Fruit fly (Drosophila melanogaster): ENCODE data around the gene tHMG2.

tHMG2 gene

DNA sequence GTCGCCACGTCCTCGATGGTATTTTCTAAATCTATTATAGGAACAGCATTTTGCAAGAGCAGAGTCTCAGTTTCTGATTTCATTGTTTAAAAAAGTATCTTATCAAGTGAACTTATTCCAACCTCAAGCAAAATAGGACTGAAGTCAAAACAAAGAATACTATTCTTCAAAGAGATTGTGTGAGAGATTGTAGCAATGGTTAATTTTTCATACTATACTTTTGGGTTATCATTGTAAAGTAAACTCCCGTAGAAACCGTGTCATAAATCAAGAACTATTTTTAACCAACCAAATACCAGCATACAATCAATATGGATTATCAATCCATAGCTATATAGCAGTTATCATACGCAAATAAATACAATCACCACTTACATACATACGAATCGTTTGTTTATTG is 39.0 kb downstream of the tHMG2 start, which contains the start of gene CG33093:
Gene CG33093 (minus strand): TSS at position 122 of the 400 bp plus-strand sequence.
- TF ChIP-seq CG8301 (tag; optimal IDR thresholded peaks at IDR 0.05), result no peak
- TF ChIP-seq D1 (tag; optimal IDR thresholded peaks at IDR 0.05), result no peak
- TF ChIP-seq CG17806 (tag; optimal IDR thresholded peaks at IDR 0.05), result no peak
- no peak for TF ChIP-seq CG9948 (tag; optimal IDR thresholded peaks at IDR 0.05)
- TF ChIP-seq rn (GFP tag; IDR thresholded peaks at IDR 0.05), result no peak
- no peak for TF ChIP-seq CG10348 (GFP tag; IDR thresholded peaks at IDR 0.05)
- no peak for TF ChIP-seq Pif1A (GFP tag; optimal IDR thresholded peaks at IDR 0.05)

DNA sequence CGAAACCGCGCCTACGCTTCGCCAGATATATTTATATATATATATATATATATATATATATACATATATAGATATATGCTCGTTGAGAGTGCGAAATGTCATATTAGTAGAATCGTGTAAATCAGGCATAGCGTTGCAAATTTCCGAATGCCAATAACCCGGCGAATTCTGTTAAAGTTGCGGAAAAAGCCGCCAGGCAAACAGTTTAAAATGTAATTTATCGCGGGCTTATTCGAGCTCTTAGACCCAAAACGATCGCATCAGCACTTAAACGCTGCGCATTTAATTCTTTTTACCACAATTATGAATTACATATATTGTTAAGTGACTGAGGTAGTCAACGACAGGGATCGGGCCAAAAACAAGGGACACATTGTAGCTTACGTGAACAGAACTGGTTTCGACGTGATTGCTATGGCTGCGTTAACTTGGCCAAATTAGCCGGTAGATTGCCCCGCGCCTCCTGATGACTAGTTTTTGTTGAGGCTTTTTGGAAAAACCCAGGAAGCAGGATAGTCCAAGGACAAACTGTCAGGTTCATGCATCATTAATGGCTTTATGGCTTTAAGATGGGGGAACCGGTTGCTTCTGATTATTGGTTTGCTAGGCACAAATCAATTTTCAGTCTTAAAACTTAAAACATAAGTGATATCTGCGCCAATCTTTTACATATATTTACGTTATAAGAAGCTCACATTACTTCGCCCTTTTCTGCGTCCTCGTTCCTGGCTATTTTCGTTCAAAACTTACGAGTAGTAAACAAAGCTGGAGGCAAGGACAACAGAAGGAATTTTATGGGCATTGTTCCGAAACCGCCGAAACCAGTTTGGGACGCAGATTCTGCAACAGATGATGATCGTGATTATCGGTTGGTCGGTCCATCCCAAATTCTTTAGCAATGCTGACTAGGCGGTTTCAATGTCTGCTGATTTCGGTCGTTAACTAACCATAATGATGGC is 41.5 kb downstream of the tHMG2 start:
- no peak for TF ChIP-seq CG4496 (GFP tag; IDR thresholded peaks at IDR 0.05)
- no peak for TF ChIP-seq CG8159 (tag; optimal IDR thresholded peaks at IDR 0.05)
- TF ChIP-seq EcR (GFP tag; optimal IDR thresholded peaks at IDR 0.05), result peak; percentile 82
- TF ChIP-seq CG8301 (tag; optimal IDR thresholded peaks at IDR 0.05), result no peak
- TF ChIP-seq fd96Ca (GFP tag; IDR thresholded peaks at IDR 0.05), result no peak
- TF ChIP-seq CG13204 (GFP tag; optimal IDR thresholded peaks at IDR 0.05), result no peak

DNA sequence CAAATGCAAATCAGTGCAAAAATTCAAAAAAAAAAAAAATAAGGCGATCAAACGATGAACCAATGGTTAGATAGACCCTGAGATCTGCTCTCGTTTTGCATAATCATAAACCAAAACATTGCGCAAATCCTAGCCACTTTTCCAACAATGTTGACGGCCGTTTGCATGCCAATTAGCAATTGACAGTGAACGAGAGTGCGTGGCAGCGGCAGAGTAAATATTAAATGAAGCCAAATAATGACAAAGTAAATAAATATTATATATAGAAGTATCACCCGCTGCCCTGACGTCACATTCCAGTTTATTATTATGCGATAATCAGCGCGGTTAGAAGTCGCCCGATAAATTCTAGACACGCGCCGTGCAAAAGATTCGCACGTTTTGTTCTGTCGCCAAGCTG is 43.2 kb downstream of the tHMG2 start:
- no peak for TF ChIP-seq CG8159 (tag; optimal IDR thresholded peaks at IDR 0.05)
- no peak for TF ChIP-seq CG9948 (tag; optimal IDR thresholded peaks at IDR 0.05)
- no peak for TF ChIP-seq Snoo (tag; optimal IDR thresholded peaks at IDR 0.05)
- TF ChIP-seq CG12605 (GFP tag; IDR thresholded peaks at IDR 0.05), result no peak
- no peak for TF ChIP-seq CG15710 (tag; optimal IDR thresholded peaks at IDR 0.05)
- no peak for TF ChIP-seq CG32121 (GFP tag; IDR thresholded peaks at IDR 0.05)
- TF ChIP-seq Pif1B (GFP tag; optimal IDR thresholded peaks at IDR 0.05), result no peak
- TF ChIP-seq Ets98B (GFP tag; IDR thresholded peaks at IDR 0.05), result no peak
- TF ChIP-seq CG34367 (tag; optimal IDR thresholded peaks at IDR 0.05), result no peak
- TF ChIP-seq gl (tag; optimal IDR thresholded peaks at IDR 0.05), result no peak
- no peak for TF ChIP-seq CG13204 (GFP tag; optimal IDR thresholded peaks at IDR 0.05)
- TF ChIP-seq CG14655 (GFP tag; optimal IDR thresholded peaks at IDR 0.05), result no peak

DNA sequence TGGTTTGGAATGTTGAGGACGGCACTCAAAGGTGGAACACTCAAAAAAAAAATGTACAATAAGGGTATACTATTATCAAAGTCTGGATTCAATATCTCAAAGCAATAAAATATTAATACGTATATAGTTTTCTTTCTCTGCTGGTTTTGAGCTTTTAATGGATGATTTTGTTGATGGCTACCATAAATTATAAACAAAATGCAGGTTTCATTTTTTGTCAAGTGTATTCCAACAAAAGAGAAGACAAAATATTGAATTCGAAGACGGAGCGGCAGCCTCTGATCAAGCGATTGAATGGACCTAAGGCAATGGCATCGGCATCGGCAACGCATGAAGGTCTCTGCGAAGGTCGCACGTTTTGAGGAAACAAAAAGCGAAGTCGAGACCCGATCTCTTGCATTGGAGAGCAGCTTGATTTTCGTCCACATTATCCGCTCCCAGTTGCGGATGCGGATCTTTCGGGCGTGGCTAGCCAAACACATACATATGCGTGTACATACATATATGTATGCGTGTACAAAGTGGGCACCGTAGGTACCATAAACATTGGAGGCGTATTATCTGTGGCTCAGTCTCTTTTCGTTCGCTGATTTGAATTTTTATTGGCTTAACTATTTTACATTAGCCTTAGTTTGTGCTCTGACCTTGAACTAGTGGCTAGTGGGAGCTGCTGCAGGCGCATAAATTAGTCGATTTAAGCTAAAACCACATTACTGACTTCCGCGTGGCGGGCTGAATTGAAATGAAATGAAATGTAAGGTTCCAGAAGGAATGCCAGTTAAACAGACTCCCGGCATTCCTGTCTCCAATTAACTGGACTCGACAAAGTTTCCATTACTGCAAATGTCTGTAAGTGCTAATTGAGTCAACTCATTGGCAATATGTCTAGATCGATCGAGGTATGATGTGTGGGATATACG is 44.0 kb downstream of the tHMG2 start:
- TF ChIP-seq CG8301 (tag; optimal IDR thresholded peaks at IDR 0.05), result no peak
- TF ChIP-seq CG15710 (tag; optimal IDR thresholded peaks at IDR 0.05), result peak; percentile 83
- no peak for TF ChIP-seq CG32121 (GFP tag; IDR thresholded peaks at IDR 0.05)
- TF ChIP-seq CG8159 (tag; optimal IDR thresholded peaks at IDR 0.05), result peak; percentile 89
- peak; percentile 47 for TF ChIP-seq Pif1B (GFP tag; optimal IDR thresholded peaks at IDR 0.05)
- no peak for TF ChIP-seq rn (GFP tag; IDR thresholded peaks at IDR 0.05)
- TF ChIP-seq D1 (tag; optimal IDR thresholded peaks at IDR 0.05), result peak; percentile 39
- peak; percentile 59 for TF ChIP-seq Pif1A (GFP tag; optimal IDR thresholded peaks at IDR 0.05)
- TF ChIP-seq CG4496 (GFP tag; IDR thresholded peaks at IDR 0.05), result no peak
- TF ChIP-seq CG34367 (tag; optimal IDR thresholded peaks at IDR 0.05), result peak; percentile 80
- TF ChIP-seq fd96Ca (GFP tag; IDR thresholded peaks at IDR 0.05), result no peak
- TF ChIP-seq gl (tag; optimal IDR thresholded peaks at IDR 0.05), result peak; percentile 64
- peak; percentile 54 for TF ChIP-seq Snoo (tag; optimal IDR thresholded peaks at IDR 0.05)
- TF ChIP-seq CG10348 (GFP tag; IDR thresholded peaks at IDR 0.05), result no peak
- TF ChIP-seq EcR (GFP tag; optimal IDR thresholded peaks at IDR 0.05), result peak; percentile 81
- TF ChIP-seq CG12605 (GFP tag; IDR thresholded peaks at IDR 0.05), result no peak
- peak; percentile 38 for TF ChIP-seq CG14655 (GFP tag; optimal IDR thresholded peaks at IDR 0.05)
- peak; percentile 89 for TF ChIP-seq CG17806 (tag; optimal IDR thresholded peaks at IDR 0.05)
- TF ChIP-seq CG9948 (tag; optimal IDR thresholded peaks at IDR 0.05), result peak; percentile 82
- no peak for TF ChIP-seq Ets98B (GFP tag; IDR thresholded peaks at IDR 0.05)
- TF ChIP-seq CG13204 (GFP tag; optimal IDR thresholded peaks at IDR 0.05), result peak; percentile 52

DNA sequence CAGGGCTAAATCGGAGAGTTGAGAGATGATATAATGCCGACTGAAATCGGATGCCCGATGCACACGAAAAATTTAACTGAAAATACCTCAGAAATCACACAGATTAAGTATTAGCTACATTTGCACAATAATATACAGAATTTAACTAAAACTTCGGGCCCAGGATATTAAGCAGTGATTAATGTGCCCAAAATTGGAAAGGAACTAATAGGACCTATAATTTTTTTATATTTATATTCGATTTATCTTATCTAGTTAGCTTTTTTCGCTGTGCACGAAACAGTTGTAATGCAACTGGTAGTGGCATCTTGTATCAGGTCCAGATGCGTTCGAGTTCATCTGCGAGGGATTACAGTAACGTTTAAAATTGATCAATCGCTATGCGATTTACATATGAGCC is 46.1 kb downstream of the tHMG2 start:
- TF ChIP-seq Ets98B (GFP tag; IDR thresholded peaks at IDR 0.05), result no peak
- no peak for TF ChIP-seq EcR (GFP tag; optimal IDR thresholded peaks at IDR 0.05)
- no peak for TF ChIP-seq CG14655 (GFP tag; optimal IDR thresholded peaks at IDR 0.05)
- peak; percentile 16 for TF ChIP-seq Pif1A (GFP tag; optimal IDR thresholded peaks at IDR 0.05)
- TF ChIP-seq CG34367 (tag; optimal IDR thresholded peaks at IDR 0.05), result no peak
- peak; percentile 17 for TF ChIP-seq CG9948 (tag; optimal IDR thresholded peaks at IDR 0.05)
- no peak for TF ChIP-seq rn (GFP tag; IDR thresholded peaks at IDR 0.05)
- TF ChIP-seq CG17806 (tag; optimal IDR thresholded peaks at IDR 0.05), result peak; percentile 1
- TF ChIP-seq CG8159 (tag; optimal IDR thresholded peaks at IDR 0.05), result peak; percentile 50
- TF ChIP-seq CG15710 (tag; optimal IDR thresholded peaks at IDR 0.05), result peak; percentile 23

DNA sequence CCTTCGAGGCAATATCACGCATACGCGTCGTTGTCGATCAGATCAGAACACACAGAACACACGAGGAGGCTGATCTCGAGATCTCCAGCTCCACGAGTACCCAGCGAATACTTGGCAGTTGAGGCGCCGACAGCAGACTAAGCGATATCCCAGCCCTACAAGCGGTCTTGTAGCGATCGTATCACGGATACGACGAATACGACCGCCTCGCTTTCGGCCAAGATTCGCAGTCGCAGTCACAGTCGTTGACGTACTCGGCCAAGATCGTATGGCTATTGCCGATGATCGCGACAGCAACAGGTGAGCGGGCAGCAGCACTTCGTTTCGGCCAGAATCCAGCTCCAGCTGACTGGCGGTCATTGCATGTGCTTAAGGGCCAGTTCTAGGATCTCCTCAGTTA is 47.0 kb downstream of the tHMG2 start, which contains the start of gene CG5326:
Gene CG5326 (minus strand): TSS at position 158 of the 400 bp plus-strand sequence.
- TF ChIP-seq gl (tag; optimal IDR thresholded peaks at IDR 0.05) (peak; percentile 3), CG4496 (GFP tag; IDR thresholded peaks at IDR 0.05) (no peak), CG15710 (tag; optimal IDR thresholded peaks at IDR 0.05) (peak; percentile 13), EcR (GFP tag; optimal IDR thresholded peaks at IDR 0.05) (peak; percentile 74), CG8159 (tag; optimal IDR thresholded peaks at IDR 0.05) (peak; percentile 5), CG13204 (GFP tag; optimal IDR thresholded peaks at IDR 0.05) (peak; percentile 84), CG34367 (tag; optimal IDR thresholded peaks at IDR 0.05) (no peak)

All from whole organism, pupa.